Worm (Caenorhabditis elegans): ENCODE data around the gene Y57G11C.499.
A peak's percentile ranks its signal among the peaks of the same experiment; 100 is the strongest.
"Not testable (repeated sequence)": the region's sequence is repeated elsewhere in the genome, so short reads cannot be mapped to it uniquely, and the experiment has no call there.

Gene Y57G11C.499

ce11 chrIV:14759662-14760061 lies 4.9 kb upstream of the Y57G11C.499 start:
- no peak for TF ChIP-seq ZK185.1 (tag; optimal IDR thresholded peaks at IDR 0.05; ENCODE audit: poor library complexity, severe bottlenecking)
- TF ChIP-seq snpc-4 (GFP tag; optimal IDR thresholded peaks at IDR 0.05): no peak
- peak in 3 of 4 experiments; percentile 72 to 92 (median 77) for TF ChIP-seq snpc-4 (tag; optimal IDR thresholded peaks at IDR 0.05)
- peak; percentile 51 for TF ChIP-seq snpc-1.1 (tag; optimal IDR thresholded peaks at IDR 0.05; ENCODE audit: insufficient read depth)
- peak; percentile 36 for TF ChIP-seq hmg-1.2 (GFP tag; IDR thresholded peaks at IDR 0.05)

DNA sequence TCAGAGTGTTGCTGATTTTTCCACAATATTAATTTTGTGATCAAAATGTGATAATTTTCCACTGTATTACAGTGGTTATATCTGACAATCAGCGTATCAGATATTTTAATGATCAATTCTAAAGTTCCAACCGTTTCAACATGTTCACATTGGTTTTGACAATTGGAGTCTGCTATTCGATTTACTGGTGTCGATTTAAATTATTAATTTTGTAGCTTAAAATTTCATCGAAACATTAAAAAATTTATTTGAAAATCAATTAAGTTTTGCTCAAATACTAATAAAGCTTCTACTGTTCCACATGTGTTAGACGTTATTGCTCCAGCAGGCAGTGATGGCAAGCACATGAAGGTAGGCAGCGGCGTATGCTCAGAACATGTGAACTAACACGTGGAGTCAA lies 3.1 kb upstream of the Y57G11C.499 start:
- TF ChIP-seq ets-4 (GFP tag; optimal IDR thresholded peaks at IDR 0.05) (no peak), attf-6 (GFP tag; IDR thresholded peaks at IDR 0.05) (peak; percentile 67; the same call in 1 of the 2 replicates)

- TF ChIP-seq snpc-4 (GFP tag; optimal IDR thresholded peaks at IDR 0.05): not testable (repeated sequence)
- TF ChIP-seq snpc-4 (tag; optimal IDR thresholded peaks at IDR 0.05) (peak in 2 of 4 experiments; percentile 81 to 94), egrh-3 (GFP tag; IDR thresholded peaks at IDR 0.05) (peak; percentile 51; the same call in 1 of the 2 replicates), attf-6 (GFP tag; IDR thresholded peaks at IDR 0.05) (peak; percentile 90)
These were observed 7.0 kb downstream of the Y57G11C.499 start for ce11 chrIV:14747578-14748208.

DNA sequence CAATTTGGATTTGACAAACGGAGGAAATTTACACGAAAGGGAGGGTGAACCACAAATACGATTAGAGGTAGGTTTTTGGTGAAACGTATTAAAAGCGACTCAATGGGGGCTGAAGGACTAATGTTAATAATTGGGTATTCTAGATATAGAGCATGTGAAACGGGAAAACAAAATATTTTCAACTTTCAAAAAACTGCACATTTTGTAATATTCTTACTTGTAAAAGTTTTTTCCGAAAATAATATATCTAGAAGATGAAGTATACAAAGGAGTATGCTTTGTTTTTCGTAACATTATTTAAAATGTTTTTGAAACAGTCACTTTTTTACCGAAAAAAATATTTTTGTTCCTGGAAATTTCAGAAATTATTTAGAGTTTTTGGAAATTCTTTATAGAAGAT lies 12.8 kb downstream of the Y57G11C.499 start:
- TF ChIP-seq ceh-79 (tag; optimal IDR thresholded peaks at IDR 0.05): no peak
- no peak for TF ChIP-seq aptf-2 (GFP tag; conservative IDR thresholded peaks at IDR 0.05)
- TF ChIP-seq let-607 (tag; optimal IDR thresholded peaks at IDR 0.05): no peak
- no peak for TF ChIP-seq Y79H2A.3 (GFP tag; conservative IDR thresholded peaks at IDR 0.05)
- no peak for TF ChIP-seq B0336.3 (GFP tag; IDR thresholded peaks at IDR 0.05)
- no peak for TF ChIP-seq hmg-20 (GFP tag; IDR thresholded peaks at IDR 0.05)
- no peak for TF ChIP-seq hlh-12 (tag; optimal IDR thresholded peaks at IDR 0.05)

ce11 chrIV:14740177-14740576 lies 14.6 kb downstream of the Y57G11C.499 start:
- peak; percentile 92 for TF ChIP-seq hsf-1 (GFP tag; IDR thresholded peaks at IDR 0.05)

DNA sequence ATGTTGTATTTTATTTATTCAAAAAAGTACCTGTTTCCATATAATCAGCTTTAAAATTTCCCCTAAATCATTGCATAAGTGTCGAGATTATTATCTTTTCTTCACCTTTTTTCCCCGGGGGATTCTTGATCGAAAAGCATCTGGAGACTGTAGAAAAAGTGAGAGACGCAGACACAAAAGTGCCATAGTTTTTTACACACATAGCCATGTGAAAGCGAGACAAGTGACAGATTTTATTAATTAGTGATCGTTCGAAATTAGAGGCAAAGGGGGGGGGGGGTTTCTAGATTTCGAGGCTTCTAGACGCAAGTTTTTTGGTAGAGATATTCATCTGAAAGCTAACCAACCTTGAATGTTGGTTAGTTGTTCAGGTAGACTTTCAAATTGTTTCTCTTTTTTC lies 25.5 kb downstream of the Y57G11C.499 start:
- TF ChIP-seq F55B11.4 (tag; optimal IDR thresholded peaks at IDR 0.05; ENCODE audit: borderline replicate concordance, insufficient read depth) (no peak), ceh-91 (GFP tag; IDR thresholded peaks at IDR 0.05) (no peak), F57C9.4 (tag; optimal IDR thresholded peaks at IDR 0.05) (no peak), lin-26 (GFP tag; IDR thresholded peaks at IDR 0.05) (no peak), D2030.7 (GFP tag; IDR thresholded peaks at IDR 0.05) (no peak), unc-62 (GFP tag; optimal IDR thresholded peaks at IDR 0.05) (no peak), C17E4.6 (GFP tag; IDR thresholded peaks at IDR 0.05) (no peak), ztf-18 (tag; optimal IDR thresholded peaks at IDR 0.05) (no peak), F52B5.7 (tag; optimal IDR thresholded peaks at IDR 0.05) (no peak)

- TF ChIP-seq B0261.1 (tag; optimal IDR thresholded peaks at IDR 0.05): no peak
- no peak for TF ChIP-seq snpc-4 (GFP tag; optimal IDR thresholded peaks at IDR 0.05)
- TF ChIP-seq snpc-4 (tag; optimal IDR thresholded peaks at IDR 0.05): peak in 1 of 4 experiments; percentile 22
These were observed 26.5 kb downstream of the Y57G11C.499 start, which contains the start of gene Y57G11C.42 for ce11 chrIV:14728225-14728624. TSS of gene Y57G11C.42 (plus strand) at chrIV:14728525.

All from whole organism, young adult.